Fruit fly (Drosophila melanogaster) whole organism, embryonic: Measurements from ENCODE around the gene Hexo1.

Source experiments
- Abd-B ChIP-seq: fragments of 200-800 bp; sonication (Bioruptor generic); optimal IDR thresholded peaks from 2 replicates; lab custom pipeline; 2018; ENCODE audit warnings: missing biosample characterization, mild to moderate bottlenecking, missing genetic modification characterization, moderate library complexity
- BtbVII ChIP-seq: fragments of 200-800 bp; sonication (Bioruptor generic); optimal IDR thresholded peaks from 3 replicates; lab custom pipeline; 2017; ENCODE audit warnings: missing biosample characterization, mild to moderate bottlenecking, missing genetic modification characterization
- CG10431 ChIP-seq: fragments of 200-800 bp; sonication (Bioruptor generic); optimal IDR thresholded peaks from 3 replicates; lab custom pipeline; 2018; ENCODE audit warnings: missing biosample characterization, mild to moderate bottlenecking, missing genetic modification characterization
- CG10654 ChIP-seq: fragments of 200-800 bp; sonication (Bioruptor generic); optimal IDR thresholded peaks from 2 replicates; lab custom pipeline; 2016; ENCODE audit warnings: missing biosample characterization, missing genetic modification characterization
- CG10979 ChIP-seq: fragments of 200-800 bp; sonication (Bioruptor generic); optimal IDR thresholded peaks from 2 replicates; lab custom pipeline; 2018; ENCODE audit warnings: missing biosample characterization, mild to moderate bottlenecking, missing genetic modification characterization, moderate library complexity
- CG12236 ChIP-seq: fragments of 200-800 bp; sonication (Bioruptor generic); optimal IDR thresholded peaks from 2 replicates; lab custom pipeline; 2016; ENCODE audit warnings: missing biosample characterization, missing genetic modification characterization
- CG13123 ChIP-seq: fragments of 200-800 bp; sonication (Bioruptor generic); optimal IDR thresholded peaks from 2 replicates; lab custom pipeline; 2016; ENCODE audit warnings: missing biosample characterization, missing genetic modification characterization
- CG13775 ChIP-seq: fragments of 200-800 bp; sonication (Bioruptor generic); optimal IDR thresholded peaks from 3 replicates; lab custom pipeline; 2017; ENCODE audit warnings: missing biosample characterization, mild to moderate bottlenecking, missing genetic modification characterization
- CG15269 ChIP-seq: fragments of 200-800 bp; sonication (Bioruptor generic); optimal IDR thresholded peaks from 2 replicates; lab custom pipeline; 2018; ENCODE audit warnings: missing biosample characterization, mild to moderate bottlenecking, missing genetic modification characterization, moderate library complexity
- CG1602 ChIP-seq: fragments of 200-800 bp; sonication (Bioruptor generic); optimal IDR thresholded peaks from 3 replicates; lab custom pipeline; 2016; ENCODE audit warnings: missing biosample characterization, missing genetic modification characterization
- CG17829 ChIP-seq: fragments of 200-800 bp; optimal IDR thresholded peaks from 2 replicates; lab custom pipeline; 2019; ENCODE audit warnings: missing biosample characterization, mild to moderate bottlenecking, missing genetic modification characterization, moderate library complexity
- CG2116 ChIP-seq: fragments of 200-800 bp; sonication (Bioruptor generic); optimal IDR thresholded peaks from 3 replicates; lab custom pipeline; 2018; ENCODE audit warnings: missing biosample characterization, mild to moderate bottlenecking, missing genetic modification characterization
- CG2712 ChIP-seq: fragments of 200-800 bp; optimal IDR thresholded peaks from 3 replicates; lab custom pipeline; 2019; ENCODE audit warnings: missing biosample characterization, mild to moderate bottlenecking, missing genetic modification characterization, moderate library complexity
- CG32532 ChIP-seq: fragments of 200-800 bp; sonication (Bioruptor generic); IDR thresholded peaks from 2 replicates; pipeline ENCODE4 v1.3.6; 2022; ENCODE audit warnings: missing biosample characterization, missing genetic modification characterization
- CG32772 ChIP-seq: fragments of 200-800 bp; sonication (Bioruptor generic); IDR thresholded peaks from 2 replicates; pipeline ENCODE4 v1.3.6; 2022; ENCODE audit warnings: missing biosample characterization, missing genetic modification characterization
- CG3281 ChIP-seq: fragments of 200-800 bp; sonication (Bioruptor generic); optimal IDR thresholded peaks from 3 replicates; lab custom pipeline; 2017; ENCODE audit warnings: missing biosample characterization, mild to moderate bottlenecking, missing genetic modification characterization
- CG33557 ChIP-seq: fragments of 200-800 bp; sonication (Bioruptor generic); optimal IDR thresholded peaks from 2 replicates; lab custom pipeline; 2019; ENCODE audit warnings: missing biosample characterization, mild to moderate bottlenecking, missing genetic modification characterization, moderate library complexity
- CG42726 ChIP-seq: fragments of 200-800 bp; sonication (Bioruptor generic); IDR thresholded peaks from 2 replicates; pipeline ENCODE4 v1.3.6; 2022; ENCODE audit warnings: missing biosample characterization, missing genetic modification characterization; ENCODE audit not compliant: partially characterized antibody
- CG7745 ChIP-seq: fragments of 200-800 bp; sonication (Bioruptor generic); optimal IDR thresholded peaks from 2 replicates; lab custom pipeline; 2018; ENCODE audit warnings: missing biosample characterization, mild to moderate bottlenecking, missing genetic modification characterization, moderate library complexity
- CG8924 ChIP-seq: fragments of 200-800 bp; optimal IDR thresholded peaks from 3 replicates; lab custom pipeline; 2019; ENCODE audit warnings: missing biosample characterization, mild to moderate bottlenecking, missing genetic modification characterization, moderate library complexity
- CG9437 ChIP-seq: fragments of 200-800 bp; sonication (Bioruptor generic); optimal IDR thresholded peaks from 2 replicates; lab custom pipeline; 2018; ENCODE audit warnings: missing biosample characterization, mild to moderate bottlenecking, missing genetic modification characterization
- CG9932 ChIP-seq: fragments of 200-800 bp; sonication (Bioruptor generic); IDR thresholded peaks from 2 replicates; pipeline ENCODE4 v1.3.6; 2022; ENCODE audit warnings: missing biosample characterization, missing genetic modification characterization
- D19A ChIP-seq: fragments of 200-800 bp; optimal IDR thresholded peaks from 3 replicates; lab custom pipeline; 2019; ENCODE audit warnings: missing biosample characterization, mild to moderate bottlenecking, missing genetic modification characterization, moderate library complexity
- Dek ChIP-seq: fragments of 200-800 bp; sonication (Bioruptor generic); optimal IDR thresholded peaks from 3 replicates; lab custom pipeline; 2019; ENCODE audit warnings: missing biosample characterization, mild to moderate bottlenecking, missing genetic modification characterization, moderate library complexity
- Dp ChIP-seq: fragments of 200-800 bp; sonication (Bioruptor generic); optimal IDR thresholded peaks from 2 replicates; lab custom pipeline; 2018; ENCODE audit warnings: missing biosample characterization, mild to moderate bottlenecking, missing genetic modification characterization, moderate library complexity
- E2f2 ChIP-seq: fragments of 200-800 bp; sonication (Bioruptor generic); IDR thresholded peaks from 2 replicates; pipeline ENCODE4 v1.3.6; 2022; ENCODE audit warnings: missing biosample characterization, missing genetic modification characterization
- HmgZ ChIP-seq: fragments of 200-800 bp; sonication (Bioruptor generic); optimal IDR thresholded peaks from 2 replicates; lab custom pipeline; 2018; ENCODE audit warnings: missing biosample characterization, mild to moderate bottlenecking, missing genetic modification characterization
- Hr3 ChIP-seq: fragments of 200-800 bp; sonication (Bioruptor generic); optimal IDR thresholded peaks from 3 replicates; lab custom pipeline; 2016; ENCODE audit warnings: missing biosample characterization, missing genetic modification characterization
- Hr51 ChIP-seq, 2 experiments: fragments of 200-800 bp; sonication (Bioruptor generic); optimal IDR thresholded peaks; 2 replicates in 1 of 2; 3 replicates in 1 of 2; lab custom pipeline; 2016 to 2018; ENCODE audit warnings: missing biosample characterization in 2 of 2, missing genetic modification characterization in 2 of 2, mild to moderate bottlenecking in 1 of 2, moderate library complexity in 1 of 2
- MBD-R2 ChIP-seq: fragments of 200-800 bp; sonication (Bioruptor generic); IDR thresholded peaks from 2 replicates; pipeline ENCODE4 v1.3.6; 2022; ENCODE audit warnings: missing biosample characterization, missing genetic modification characterization
- MESR4 ChIP-seq: fragments of 200-800 bp; sonication (Bioruptor generic); optimal IDR thresholded peaks from 2 replicates; lab custom pipeline; 2018; ENCODE audit warnings: missing biosample characterization, mild to moderate bottlenecking, missing genetic modification characterization, moderate library complexity
- ci ChIP-seq: fragments of 200-800 bp; sonication (Bioruptor generic); IDR thresholded peaks from 3 replicates; pipeline ENCODE4 v1.3.6; 2022; ENCODE audit warnings: missing biosample characterization, missing genetic modification characterization
- crp ChIP-seq, 2 experiments: fragments of 200-800 bp; sonication (Bioruptor generic); optimal IDR thresholded peaks; 2 replicates in 1 of 2; 3 replicates in 1 of 2; lab custom pipeline; 2017; ENCODE audit warnings: missing biosample characterization in 2 of 2, missing genetic modification characterization in 2 of 2, mild to moderate bottlenecking in 1 of 2, moderate library complexity in 1 of 2
- dmrt11E ChIP-seq: fragments of 200-800 bp; sonication (Bioruptor generic); optimal IDR thresholded peaks from 3 replicates; lab custom pipeline; 2018; ENCODE audit warnings: missing biosample characterization, mild to moderate bottlenecking, missing genetic modification characterization, moderate library complexity
- dpn ChIP-seq, 2 experiments: fragments of 200-800 bp; sonication (Bioruptor generic); optimal IDR thresholded peaks; 3 replicates each; lab custom pipeline; 2016; ENCODE audit warnings: missing biosample characterization in 2 of 2, missing genetic modification characterization in 2 of 2
- fd96Cb ChIP-seq: fragments of 200-800 bp; sonication (Bioruptor generic); optimal IDR thresholded peaks from 2 replicates; lab custom pipeline; 2018; ENCODE audit warnings: missing biosample characterization, mild to moderate bottlenecking, missing genetic modification characterization, moderate library complexity
- grau ChIP-seq: fragments of 200-800 bp; optimal IDR thresholded peaks from 3 replicates; lab custom pipeline; 2019; ENCODE audit warnings: missing biosample characterization, mild to moderate bottlenecking, missing genetic modification characterization, moderate library complexity
- gsb-n ChIP-seq: fragments of 200-800 bp; sonication (Bioruptor generic); optimal IDR thresholded peaks from 3 replicates; lab custom pipeline; 2018; ENCODE audit warnings: missing biosample characterization, mild to moderate bottlenecking, missing genetic modification characterization
- pan ChIP-seq, 4 experiments: fragments of >200 bp in 3 of 4; fragments of 200-800 bp in 1 of 4; sonication (Bioruptor generic) in 1 of 4; optimal IDR thresholded peaks in 3 of 4; IDR thresholded peaks in 1 of 4; 2 replicates each; pipeline versions ENCODE4 v1.3.6 to Lab custom; 2017 to 2022; ENCODE audit warnings: missing biosample characterization in 2 of 4, missing genetic modification characterization in 2 of 4, mixed read lengths in 1 of 4
- prd ChIP-seq, 3 experiments: fragments of >200 bp in 2 of 3; fragments of 200-800 bp in 1 of 3; sonication (Bioruptor generic) in 1 of 3; optimal IDR thresholded peaks in 2 of 3; IDR thresholded peaks in 1 of 3; 2 replicates in 2 of 3; 3 replicates in 1 of 3; pipeline versions ENCODE4 v1.3.6 to Lab custom; 2017 to 2022; ENCODE audit warnings: missing biosample characterization in 1 of 3, missing genetic modification characterization in 1 of 3
- pzg ChIP-seq: fragments of 200-800 bp; sonication (Bioruptor generic); optimal IDR thresholded peaks from 3 replicates; lab custom pipeline; 2018; ENCODE audit warnings: missing biosample characterization, mild to moderate bottlenecking, missing genetic modification characterization, moderate library complexity
- row ChIP-seq: fragments of 200-800 bp; sonication (Bioruptor generic); IDR thresholded peaks from 3 replicates; pipeline ENCODE4 v1.3.6; 2022; ENCODE audit warnings: missing biosample characterization, missing genetic modification characterization
- sna ChIP-seq: fragments of 200-800 bp; sonication (Bioruptor generic); IDR thresholded peaks from 2 replicates; pipeline ENCODE4 v1.3.6; 2022; ENCODE audit warnings: missing biosample characterization, missing genetic modification characterization; ENCODE audit not compliant: partially characterized antibody
- sqz ChIP-seq: fragments of 200-800 bp; sonication (Bioruptor generic); optimal IDR thresholded peaks from 3 replicates; lab custom pipeline; 2018; ENCODE audit warnings: missing biosample characterization, mild to moderate bottlenecking, missing genetic modification characterization
- sug ChIP-seq: fragments of 200-800 bp; optimal IDR thresholded peaks from 2 replicates; lab custom pipeline; 2019; ENCODE audit warnings: missing biosample characterization, mild to moderate bottlenecking, missing genetic modification characterization, moderate library complexity
- tgo ChIP-seq: fragments of 200-800 bp; sonication (Bioruptor generic); IDR thresholded peaks from 3 replicates; pipeline ENCODE4 v1.3.6; 2022; ENCODE audit warnings: missing biosample characterization, missing genetic modification characterization
- trem ChIP-seq: fragments of 200-800 bp; optimal IDR thresholded peaks from 3 replicates; lab custom pipeline; 2019; ENCODE audit warnings: missing biosample characterization, mild to moderate bottlenecking, missing genetic modification characterization, moderate library complexity
- unpg ChIP-seq: fragments of 200-800 bp; sonication (Bioruptor generic); optimal IDR thresholded peaks from 3 replicates; lab custom pipeline; 2018; ENCODE audit warnings: missing biosample characterization, mild to moderate bottlenecking, missing genetic modification characterization, moderate library complexity

Hexo1 gene

DNA sequence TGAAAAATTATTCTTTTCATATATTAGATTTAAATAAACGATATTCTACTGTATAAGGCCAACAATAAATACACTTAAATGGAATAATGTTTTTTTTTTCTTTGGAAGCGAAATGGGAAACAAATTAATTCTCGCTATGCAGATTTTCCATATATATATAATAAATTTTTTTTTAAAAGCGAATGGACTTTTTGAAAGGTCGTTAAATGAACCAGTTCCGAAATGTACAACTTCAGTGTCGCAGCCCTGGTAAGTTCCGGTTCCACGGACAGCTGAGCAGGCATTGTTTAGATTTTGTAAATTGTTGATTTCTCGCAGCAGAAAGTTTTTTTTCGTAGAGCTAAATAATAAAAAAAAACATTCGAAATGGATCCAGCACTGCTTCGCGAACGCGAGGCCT, 1.7 kb upstream of the Hexo1 start, which contains the start of gene TfIIEbeta:
Gene TfIIEbeta, plus strand, starts transcription at position 255 of the 400 bp plus-strand sequence.
- TF ChIP-seq sna (GFP tag; lab: Robert Waterston, UW) (peak; percentile 45; the same call in 1 of the 2 replicates), Hr51 (GFP tag; optimal IDR thresholded peaks at IDR 0.05; lab: Kevin White, UChicago) (no peak), crp (GFP tag; optimal IDR thresholded peaks at IDR 0.05; lab: Kevin White, UChicago) (peak; percentile 68 to 92), ci (GFP tag; lab: Robert Waterston, UW) (peak; percentile 44; the same call in 2 of the 3 replicates), Hr3 (peak; percentile 14), unpg (GFP tag; lab: Kevin White, UChicago) (peak; percentile 38), prd (optimal IDR thresholded peaks at IDR 0.05; lab: Kevin White, UChicago) (no peak), prd (GFP tag; IDR thresholded peaks at IDR 0.05; lab: Robert Waterston, UW) (peak; percentile 18; the same call in 1 of the 3 replicates), dpn (GFP tag; optimal IDR thresholded peaks at IDR 0.05; lab: Kevin White, UChicago) (peak; percentile 3 to 13), E2f2 (peak; percentile 44), HmgZ (tag; lab: Kevin White, UChicago) (peak; percentile 27), Dp (GFP tag; lab: Kevin White, UChicago) (peak; percentile 38), trem (tag; lab: Kevin White, UChicago) (peak; percentile 33), CG3281 (GFP tag; lab: Kevin White, UChicago) (peak; percentile 51), Abd-B (GFP tag; lab: Kevin White, UChicago) (peak; percentile 3), MBD-R2 (GFP tag; lab: Robert Waterston, UW) (peak; percentile 92), CG7745 (tag; lab: Kevin White, UChicago) (no peak), tgo (peak; percentile 28; the same call in 1 of the 3 replicates), CG17829 (tag; lab: Kevin White, UChicago) (peak; percentile 29), fd96Cb (tag; lab: Kevin White, UChicago) (peak; percentile 24), pan (optimal IDR thresholded peaks at IDR 0.05; lab: Kevin White, UChicago) (no peak), pan (GFP tag; optimal IDR thresholded peaks at IDR 0.05 in 1 of 2, IDR thresholded peaks at IDR 0.05 in 1 of 2) (peak in 1 of 2 experiments; percentile 36), pzg (GFP tag; lab: Kevin White, UChicago) (peak; percentile 43), row (peak; percentile 82), BtbVII (peak; percentile 12), CG13123 (GFP tag; lab: Kevin White, UChicago) (no peak), CG32772 (peak; percentile 36; the same call in 1 of the 2 replicates), CG42726 (GFP tag; lab: Robert Waterston, UW) (peak; percentile 6; the same call in 1 of the 2 replicates), CG15269 (peak; percentile 34), CG9932 (GFP tag; lab: Robert Waterston, UW) (peak; percentile 15; the same call in 1 of the 2 replicates), CG8924 (tag; lab: Kevin White, UChicago) (peak; percentile 38), CG12236 (GFP tag; lab: Kevin White, UChicago) (no peak), CG10979 (peak; percentile 44), CG10654 (GFP tag; lab: Kevin White, UChicago) (peak; percentile 5), MESR4 (GFP tag; lab: Kevin White, UChicago) (peak; percentile 41), CG2712 (tag; lab: Kevin White, UChicago) (peak; percentile 32), dmrt11E (peak; percentile 23), D19A (tag; lab: Kevin White, UChicago) (peak; percentile 96), gsb-n (peak; percentile 30), CG2116 (peak; percentile 16), CG33557 (GFP tag; lab: Kevin White, UChicago) (no peak), CG13775 (peak; percentile 8), CG32532 (GFP tag; lab: Robert Waterston, UW) (peak; percentile 63), grau (peak; percentile 32), sqz (no peak), CG9437 (GFP tag; lab: Kevin White, UChicago) (peak; percentile 6), Dek (no peak), sug (peak; percentile 1), CG1602 (GFP tag; lab: Kevin White, UChicago) (peak; percentile 9), CG10431 (peak; percentile 25)
